Worm (Caenorhabditis elegans) whole organism, mixed stage, embryonic: ENCODE results near the gene C02G6.2.

Experiments used
- ceh-43 ChIP-seq: fragments of 200-800 bp; sonication (Bioruptor generic); optimal IDR thresholded peaks from 2 replicates; lab custom pipeline; 2018; ENCODE audit warnings: mild to moderate bottlenecking, missing genetic modification characterization, moderate library complexity, missing compliant biosample characterization
- ham-2 ChIP-seq: fragments of 200-800 bp; sonication (Bioruptor generic); optimal IDR thresholded peaks from 2 replicates; lab custom pipeline; 2018; ENCODE audit warnings: mild to moderate bottlenecking, missing genetic modification characterization, missing compliant biosample characterization
- lin-13 ChIP-seq: fragments of 150-350 bp; optimal IDR thresholded peaks from 2 replicates; lab custom pipeline; 2014; ENCODE audit warnings: missing biosample characterization, missing genetic modification characterization
- mep-1 ChIP-seq: fragments of 150-350 bp; optimal IDR thresholded peaks from 2 replicates; lab custom pipeline; 2017; ENCODE audit warnings: missing biosample characterization, missing genetic modification reagents, missing genetic modification characterization, inconsistent platforms
- mls-2 ChIP-seq: sonication (generic microtip); optimal IDR thresholded peaks from 2 replicates; lab custom pipeline; 2016; ENCODE audit warnings: mild to moderate bottlenecking, missing genetic modification characterization, moderate library complexity, missing compliant biosample characterization
- nhr-12 ChIP-seq: fragments of 150-350 bp; optimal IDR thresholded peaks from 2 replicates; lab custom pipeline; 2014; ENCODE audit warnings: missing biosample characterization, missing genetic modification characterization
- nhr-28 ChIP-seq: fragments of 150-350 bp; optimal IDR thresholded peaks from 2 replicates; lab custom pipeline; 2014; ENCODE audit warnings: missing biosample characterization, missing genetic modification characterization
- nhr-76 ChIP-seq: sonication (generic microtip); optimal IDR thresholded peaks from 2 replicates; lab custom pipeline; 2017; ENCODE audit warnings: missing biosample characterization, missing genetic modification characterization
- snpc-4 ChIP-seq: fragments of 150-350 bp; optimal IDR thresholded peaks from 2 replicates; lab custom pipeline; 2014; ENCODE audit warnings: missing biosample characterization, missing genetic modification characterization
- unc-39 ChIP-seq: fragments of 150-350 bp; optimal IDR thresholded peaks from 2 replicates; lab custom pipeline; 2014; ENCODE audit warnings: missing biosample characterization, missing genetic modification characterization
- unc-62 ChIP-seq: fragments of 150-350 bp; optimal IDR thresholded peaks from 2 replicates; lab custom pipeline; 2014; ENCODE audit warnings: missing biosample characterization, missing genetic modification reagents, missing genetic modification characterization
- zip-8 ChIP-seq: fragments of 150-350 bp; optimal IDR thresholded peaks from 2 replicates; lab custom pipeline; 2014; ENCODE audit warnings: missing biosample characterization, missing genetic modification characterization
- ztf-11 ChIP-seq: fragments of 150-350 bp; optimal IDR thresholded peaks from 2 replicates; lab custom pipeline; 2014; ENCODE audit warnings: missing biosample characterization, missing genetic modification characterization

- TF ChIP-seq unc-62 (GFP tag; lab: Kevin White, UChicago): no peak
- TF ChIP-seq snpc-4 (tag; lab: Kevin White, UChicago): no peak
- no peak for TF ChIP-seq mls-2 (tag; lab: Kevin White, UChicago)
- no peak for TF ChIP-seq nhr-12 (tag; lab: Kevin White, UChicago)
- no peak for TF ChIP-seq ztf-11 (tag; lab: Kevin White, UChicago)
- TF ChIP-seq zip-8 (tag; lab: Kevin White, UChicago): no peak
- TF ChIP-seq mep-1 (tag; lab: Kevin White, UChicago): no peak
- TF ChIP-seq ham-2: no peak
- no peak for TF ChIP-seq unc-39 (tag; lab: Kevin White, UChicago)
- no peak for TF ChIP-seq lin-13
- no peak for TF ChIP-seq nhr-28 (tag; lab: Kevin White, UChicago)
- no peak for TF ChIP-seq nhr-76 (tag; lab: Kevin White, UChicago)
- no peak for TF ChIP-seq ceh-43 (GFP tag; lab: Kevin White, UChicago)
Measured at ce11 chrV:5833531-5833930, 38.3 kb upstream of the C02G6.2 start, which contains the start of gene srh-76.
